Fruit fly (Drosophila melanogaster): ENCODE measurements around the gene mfrn.

The mfrn gene

DNA sequence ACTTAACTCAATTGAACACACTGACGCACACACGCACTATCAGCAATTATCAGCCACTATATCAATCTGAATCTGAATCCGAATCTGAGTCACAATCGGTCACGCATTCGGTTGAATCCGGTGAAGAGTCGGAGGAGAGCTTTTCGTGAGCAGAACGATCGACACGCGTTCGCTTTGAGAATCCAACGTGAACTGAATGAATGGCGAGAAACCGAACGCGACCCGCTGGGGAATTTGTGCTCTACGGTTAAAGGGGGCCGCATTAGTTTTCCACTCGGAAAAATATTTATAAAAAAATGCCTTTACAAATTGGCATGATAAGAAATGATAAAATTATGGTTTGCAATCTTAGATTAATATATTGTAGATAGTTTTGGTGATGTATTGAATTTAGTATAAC, 40.4 kb upstream of the mfrn start, which contains the start of gene betaTub97EF (continued):
- TF ChIP-seq gcm (GFP tag; optimal IDR thresholded peaks at IDR 0.05) (no peak), CG13296 (GFP tag; optimal IDR thresholded peaks at IDR 0.05) (no peak), CG2889 (GFP tag; IDR thresholded peaks at IDR 0.05) (0 out of 3 replicates have a peak, but pooled peaks have one; percentile 8), ewg (GFP tag; optimal IDR thresholded peaks at IDR 0.05) (no peak), peb (GFP tag; IDR thresholded peaks at IDR 0.05) (no peak), usp (GFP tag; optimal IDR thresholded peaks at IDR 0.05) (no peak), CG18476 (GFP tag; optimal IDR thresholded peaks at IDR 0.05) (no peak), Atf6 (GFP tag; IDR thresholded peaks at IDR 0.05) (no peak), danr (GFP tag; IDR thresholded peaks at IDR 0.05) (no peak), sr (GFP tag; IDR thresholded peaks at IDR 0.05) (no peak), CG8290 (GFP tag; optimal IDR thresholded peaks at IDR 0.05) (no peak), CG8290 (tag; optimal IDR thresholded peaks at IDR 0.05) (peak in 1 of 2 experiments; percentile 69), tna (GFP tag; IDR thresholded peaks at IDR 0.05; ENCODE audit: partially characterized antibody) (no peak), CG12155 (GFP tag; optimal IDR thresholded peaks at IDR 0.05) (no peak), da (GFP tag; optimal IDR thresholded peaks at IDR 0.05) (no peak), CG10209 (GFP tag; optimal IDR thresholded peaks at IDR 0.05) (no peak), CG43689 (GFP tag; IDR thresholded peaks at IDR 0.05) (no peak), Deaf1 (tag; optimal IDR thresholded peaks at IDR 0.05) (peak; percentile 29), sisA (GFP tag; IDR thresholded peaks at IDR 0.05) (no peak), CHES-1-like (GFP tag; optimal IDR thresholded peaks at IDR 0.05) (no peak), CG4820 (GFP tag; optimal IDR thresholded peaks at IDR 0.05) (no peak), phol (tag; optimal IDR thresholded peaks at IDR 0.05) (no peak), CG10274 (GFP tag; optimal IDR thresholded peaks at IDR 0.05) (no peak)

DNA sequence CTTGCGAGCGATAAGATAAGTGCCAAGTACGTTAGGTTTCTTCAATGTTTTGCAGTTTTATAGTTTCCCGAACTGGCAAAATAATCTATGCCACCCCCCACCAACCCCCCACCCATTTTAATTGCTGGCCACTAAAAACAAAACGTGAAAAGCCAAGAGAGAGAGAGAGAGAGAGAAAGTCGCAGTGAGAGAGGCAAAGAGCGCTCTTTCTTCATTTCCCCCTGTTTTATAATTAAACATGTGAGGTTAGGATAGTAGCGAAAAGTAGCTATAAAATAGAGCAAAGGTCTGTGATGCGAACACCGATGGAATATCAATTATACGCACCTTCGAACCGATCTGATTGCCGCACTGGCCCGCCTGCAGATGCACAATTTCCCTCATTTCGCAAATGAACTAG, 40.0 kb upstream of the mfrn start:
- TF ChIP-seq CG13424 (tag; optimal IDR thresholded peaks at IDR 0.05), result no peak
- no peak for TF ChIP-seq CG31388 (GFP tag; optimal IDR thresholded peaks at IDR 0.05)
- TF ChIP-seq kni (GFP tag; optimal IDR thresholded peaks at IDR 0.05), result peak; percentile 7
- TF ChIP-seq CG9437 (GFP tag; optimal IDR thresholded peaks at IDR 0.05), result no peak
- TF ChIP-seq sug (tag; optimal IDR thresholded peaks at IDR 0.05), result peak; percentile 37
- no peak for TF ChIP-seq bcd (GFP tag; optimal IDR thresholded peaks at IDR 0.05)
- TF ChIP-seq CG30020 (tag; optimal IDR thresholded peaks at IDR 0.05), result no peak
- no peak for TF ChIP-seq cato (GFP tag; optimal IDR thresholded peaks at IDR 0.05; ENCODE audit: borderline replicate concordance)
- TF ChIP-seq zen2 (GFP tag; IDR thresholded peaks at IDR 0.05; ENCODE audit: partially characterized antibody), result no peak
- 0 out of 2 replicates have a peak, but pooled peaks have one; percentile 0 for TF ChIP-seq MBD-R2 (GFP tag; IDR thresholded peaks at IDR 0.05)
- no peak for TF ChIP-seq CG12391 (tag; optimal IDR thresholded peaks at IDR 0.05)
- TF ChIP-seq cg (GFP tag; optimal IDR thresholded peaks at IDR 0.05), result no peak
- TF ChIP-seq Dll (GFP tag; IDR thresholded peaks at IDR 0.05; ENCODE audit: partially characterized antibody), result no peak
- no peak for TF ChIP-seq zen (tag; optimal IDR thresholded peaks at IDR 0.05)
- peak; percentile 41 for TF ChIP-seq exex (tag; optimal IDR thresholded peaks at IDR 0.05)
- TF ChIP-seq PHDP (tag; optimal IDR thresholded peaks at IDR 0.05), result no peak
- TF ChIP-seq bigmax (GFP tag; optimal IDR thresholded peaks at IDR 0.05), result peak; percentile 77
- TF ChIP-seq CTCF (GFP tag; optimal IDR thresholded peaks at IDR 0.05), result no peak
- no peak for TF ChIP-seq CG2678 (tag; optimal IDR thresholded peaks at IDR 0.05)
- no peak for TF ChIP-seq bowl (GFP tag; IDR thresholded peaks at IDR 0.05)
- no peak for TF ChIP-seq CG42726 (GFP tag; IDR thresholded peaks at IDR 0.05; ENCODE audit: partially characterized antibody)
- TF ChIP-seq tin (GFP tag; optimal IDR thresholded peaks at IDR 0.05), result no peak
- TF ChIP-seq CG1233 (GFP tag; optimal IDR thresholded peaks at IDR 0.05), result no peak
- no peak for TF ChIP-seq CG8388 (GFP tag; optimal IDR thresholded peaks at IDR 0.05)
- no peak for TF ChIP-seq CG10366 (GFP tag; IDR thresholded peaks at IDR 0.05)
- no peak for TF ChIP-seq CG18764 (GFP tag; optimal IDR thresholded peaks at IDR 0.05)
- no peak for TF ChIP-seq pzg (GFP tag; optimal IDR thresholded peaks at IDR 0.05)
- peak; percentile 70 to 82 for TF ChIP-seq Trl (optimal IDR thresholded peaks at IDR 0.05)
- no peak for TF ChIP-seq Trl (GFP tag; optimal IDR thresholded peaks at IDR 0.05)
- no peak for TF ChIP-seq az2 (GFP tag; optimal IDR thresholded peaks at IDR 0.05)

Data from whole organism, embryonic.